Fruit fly (Drosophila melanogaster) S2 (cell line): ENCODE data around the gene CG5892.

Source experiments
- CG8478 ChIP-seq: fragments of >200 bp; optimal IDR thresholded peaks from 2 replicates; lab custom pipeline; 2018
- CTCF ChIP-seq, 2 experiments: fragments of >200 bp; optimal IDR thresholded peaks; 2 replicates each; lab custom pipeline; 2018

DNA sequence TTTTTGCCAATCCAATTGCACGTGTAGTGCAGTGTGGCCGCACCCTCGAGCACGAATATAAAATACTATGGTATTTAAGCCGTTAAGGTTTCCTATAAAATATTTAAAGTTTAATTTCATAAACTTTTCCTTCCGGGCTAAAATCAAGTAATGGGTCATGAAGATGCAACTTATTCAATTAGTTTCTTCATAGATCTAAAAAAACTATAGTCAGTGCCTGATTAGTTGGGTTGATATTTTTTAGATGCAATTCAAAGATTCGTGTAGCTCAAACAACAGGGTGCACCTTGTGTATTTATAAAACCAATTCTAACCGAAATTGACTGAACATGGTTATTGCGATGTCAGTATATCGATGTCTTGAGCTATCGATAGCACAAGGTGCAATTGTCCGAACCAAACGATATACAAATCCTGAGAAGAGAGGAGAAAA, 23.7 kb upstream of the CG5892 start, which contains the start of the genes Smyd5 and Oga:
- TF ChIP-seq CG8478 (lab: Kevin White, UChicago): no peak
- TF ChIP-seq CTCF (optimal IDR thresholded peaks at IDR 0.05; lab: Kevin White, UChicago): peak in 1 of 2 experiments; percentile 31
